Worm (Caenorhabditis elegans) whole organism, L4 larva: Measurements from ENCODE around the gene ptr-14.

Experiments
- F37D6.2 ChIP-seq: sonication (generic microtip); optimal IDR thresholded peaks from 2 replicates; lab custom pipeline; 2016; ENCODE audit warnings: mild to moderate bottlenecking, missing genetic modification characterization, missing compliant biosample characterization
- ZK546.5 ChIP-seq, 2 experiments: sonication (generic microtip); optimal IDR thresholded peaks; 2 replicates each; lab custom pipeline; 2017; ENCODE audit warnings: missing biosample characterization in 2 of 2, missing genetic modification characterization in 2 of 2
- dmd-9 ChIP-seq: fragments of 200-800 bp; sonication (Bioruptor generic); IDR thresholded peaks from 2 replicates; pipeline ENCODE4 v1.3.6; 2022; ENCODE audit warnings: missing genetic modification reagents, missing genetic modification characterization, missing compliant biosample characterization
- fkh-10 ChIP-seq: fragments of 150-350 bp; optimal IDR thresholded peaks from 2 replicates; lab custom pipeline; 2014; ENCODE audit warnings: missing biosample characterization, missing genetic modification reagents, missing genetic modification characterization
- skn-1 ChIP-seq: fragments of 150-350 bp; optimal IDR thresholded peaks from 2 replicates; lab custom pipeline; 2014; ENCODE audit warnings: missing biosample characterization, missing genetic modification characterization
- unc-62 ChIP-seq, 3 experiments: fragments of 150-350 bp in 1 of 3; sonication (generic microtip); optimal IDR thresholded peaks in 2 of 3; peaks in 1 of 3; 1 replicate in 1 of 3; 2 replicates in 2 of 3; lab custom pipeline; 2014 to 2017; ENCODE audit warnings: missing biosample characterization in 3 of 3, missing genetic modification characterization in 3 of 3, missing genetic modification reagents in 3 of 3, missing genotype in 1 of 3

DNA sequence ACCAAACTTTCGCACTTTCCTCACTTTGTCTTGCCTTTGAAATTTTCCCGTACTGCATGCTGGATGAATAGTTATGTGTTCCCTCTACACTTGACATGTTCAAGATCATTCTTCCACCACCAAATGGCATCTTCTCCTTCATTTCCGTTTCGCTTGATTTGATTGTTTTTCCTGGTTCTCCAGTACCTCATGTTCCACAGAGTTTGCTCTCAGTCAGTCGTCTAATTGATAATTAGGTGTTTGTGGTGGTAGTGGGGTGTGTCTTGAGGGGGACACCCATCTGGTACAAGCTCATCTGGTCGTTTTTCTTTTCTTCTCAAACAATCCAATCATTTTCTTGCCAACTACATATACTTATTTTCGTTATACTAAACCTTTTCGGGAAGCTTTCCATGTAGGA is 44.2 kb upstream of the ptr-14 start:
- TF ChIP-seq unc-62 (GFP tag; optimal IDR thresholded peaks at IDR 0.05 in 1 of 2; lab: Kevin White, UChicago): no peak
- no peak for TF ChIP-seq unc-62 (tag; optimal IDR thresholded peaks at IDR 0.05; lab: Kevin White, UChicago)
- TF ChIP-seq dmd-9 (GFP tag; lab: Robert Waterston, UW): no peak
- no peak for TF ChIP-seq ZK546.5 (tag; optimal IDR thresholded peaks at IDR 0.05; lab: Kevin White, UChicago)
- TF ChIP-seq skn-1 (tag; lab: Kevin White, UChicago): no peak
- TF ChIP-seq F37D6.2: no peak
- no peak for TF ChIP-seq fkh-10
